Fruit fly (Drosophila melanogaster): ENCODE measurements around the gene Acp95EF.

The Acp95EF gene

dm6 chr3R:24228675-24229074 lies at the start of gene Acp95EF:
TSS of gene Acp95EF (plus strand) at chr3R:24228975.
- no peak for TF ChIP-seq CG8478 (optimal IDR thresholded peaks at IDR 0.05)
- TF ChIP-seq CTCF (optimal IDR thresholded peaks at IDR 0.05) = no peak

dm6 chr3R:24186188-24186587 lies 42.6 kb upstream of the Acp95EF start, which contains the start of gene mora:
TSS of gene mora (plus strand) at chr3R:24186359.
- TF ChIP-seq CTCF (optimal IDR thresholded peaks at IDR 0.05) (no peak), CG8478 (optimal IDR thresholded peaks at IDR 0.05) (no peak)

- no peak for TF ChIP-seq CG8478 (optimal IDR thresholded peaks at IDR 0.05)
- TF ChIP-seq CTCF (optimal IDR thresholded peaks at IDR 0.05) = no peak
Measured at dm6 chr3R:24188619-24189018, 40.2 kb upstream of the Acp95EF start, which contains the start of gene CG5515. TSS of gene CG5515 (minus strand) at chr3R:24188896.

- TF ChIP-seq CG8478 (optimal IDR thresholded peaks at IDR 0.05) (no peak), CTCF (optimal IDR thresholded peaks at IDR 0.05) (no peak)
Measured at dm6 chr3R:24193373-24193879, 35.3 kb upstream of the Acp95EF start, which contains the start of the genes SMC6 and CG6204. TSS of gene SMC6 (minus strand) at chr3R:24193423. TSS of gene CG6204 (plus strand) at chr3R:24193832.

- TF ChIP-seq CTCF (optimal IDR thresholded peaks at IDR 0.05) (no peak), CG8478 (optimal IDR thresholded peaks at IDR 0.05) (no peak)
Measured at dm6 chr3R:24202723-24203122, 26.1 kb upstream of the Acp95EF start.

- no peak for TF ChIP-seq CG8478 (optimal IDR thresholded peaks at IDR 0.05)
- TF ChIP-seq CTCF (optimal IDR thresholded peaks at IDR 0.05) = no peak
Measured at dm6 chr3R:24203426-24203825, 25.3 kb upstream of the Acp95EF start.

- TF ChIP-seq CTCF (optimal IDR thresholded peaks at IDR 0.05) (no peak), CG8478 (optimal IDR thresholded peaks at IDR 0.05) (no peak)
Measured at dm6 chr3R:24204022-24204421, 24.8 kb upstream of the Acp95EF start.

dm6 chr3R:24205234-24205894 lies 23.4 kb upstream of the Acp95EF start:
- no peak for TF ChIP-seq CTCF (optimal IDR thresholded peaks at IDR 0.05)
- no peak for TF ChIP-seq CG8478 (optimal IDR thresholded peaks at IDR 0.05)

- no peak for TF ChIP-seq CG8478 (optimal IDR thresholded peaks at IDR 0.05)
- TF ChIP-seq CTCF (optimal IDR thresholded peaks at IDR 0.05) = no peak
Measured at dm6 chr3R:24205935-24206334, 22.8 kb upstream of the Acp95EF start.

- TF ChIP-seq CG8478 (optimal IDR thresholded peaks at IDR 0.05) (no peak), CTCF (optimal IDR thresholded peaks at IDR 0.05) (no peak)
Measured at dm6 chr3R:24206341-24207114, 22.2 kb upstream of the Acp95EF start.

- no peak for TF ChIP-seq CG8478 (optimal IDR thresholded peaks at IDR 0.05)
- TF ChIP-seq CTCF (optimal IDR thresholded peaks at IDR 0.05) = no peak
Measured at dm6 chr3R:24213644-24214043, 15.1 kb upstream of the Acp95EF start.

- TF ChIP-seq CTCF (optimal IDR thresholded peaks at IDR 0.05) (no peak), CG8478 (optimal IDR thresholded peaks at IDR 0.05) (no peak)
Measured at dm6 chr3R:24216017-24216416, 12.8 kb upstream of the Acp95EF start.

- TF ChIP-seq CG8478 (optimal IDR thresholded peaks at IDR 0.05) = no peak
- no peak for TF ChIP-seq CTCF (optimal IDR thresholded peaks at IDR 0.05)
Measured at dm6 chr3R:24218565-24218964, 10.2 kb upstream of the Acp95EF start, which contains the start of gene CG17786. TSS of gene CG17786 (minus strand) at chr3R:24218718.

dm6 chr3R:24219093-24219492 lies 9.7 kb upstream of the Acp95EF start:
- TF ChIP-seq CG8478 (optimal IDR thresholded peaks at IDR 0.05) (no peak), CTCF (optimal IDR thresholded peaks at IDR 0.05) (no peak)

dm6 chr3R:24220845-24221244 lies 7.9 kb upstream of the Acp95EF start, which contains the start of gene cav:
TSS of gene cav (plus strand) at chr3R:24221103.
- TF ChIP-seq CTCF (optimal IDR thresholded peaks at IDR 0.05) (no peak), CG8478 (optimal IDR thresholded peaks at IDR 0.05) (no peak)
